Worm (Caenorhabditis elegans) whole organism, late embryonic: Measurements from ENCODE around the gene lgc-41.

Experiments
- F13H6.1 ChIP-seq: sonication (generic microtip); optimal IDR thresholded peaks from 2 replicates; lab custom pipeline; 2016; ENCODE audit warnings: missing genetic modification characterization, missing compliant biosample characterization
- K02D7.2 ChIP-seq: sonication (generic microtip); optimal IDR thresholded peaks from 2 replicates; lab custom pipeline; 2017; ENCODE audit warnings: mild to moderate bottlenecking, missing genetic modification characterization, missing compliant biosample characterization
- ahr-1 ChIP-seq: sonication (generic microtip); optimal IDR thresholded peaks from 2 replicates; lab custom pipeline; 2016; ENCODE audit warnings: missing genetic modification characterization, missing compliant biosample characterization
- ama-1 ChIP-seq: fragments of 150-350 bp; optimal IDR thresholded peaks from 2 replicates; lab custom pipeline; 2014
- eyg-1 ChIP-seq: sonication (generic microtip); optimal IDR thresholded peaks from 2 replicates; lab custom pipeline; 2016; ENCODE audit warnings: missing genotype, missing genetic modification characterization, missing compliant biosample characterization
- fkh-10 ChIP-seq: fragments of 150-350 bp; optimal IDR thresholded peaks from 2 replicates; lab custom pipeline; 2014; ENCODE audit warnings: missing biosample characterization, missing genetic modification reagents, missing genetic modification characterization
- gmeb-2 ChIP-seq: sonication (generic microtip); optimal IDR thresholded peaks from 2 replicates; lab custom pipeline; 2016; ENCODE audit warnings: missing genetic modification characterization, inconsistent platforms, missing compliant biosample characterization
- hlh-13 ChIP-seq: fragments of 200-800 bp; sonication (Bioruptor generic); optimal IDR thresholded peaks from 2 replicates; lab custom pipeline; 2018; ENCODE audit warnings: mild to moderate bottlenecking, missing genetic modification characterization, missing compliant biosample characterization
- pag-3 ChIP-seq: sonication (generic microtip); optimal IDR thresholded peaks from 2 replicates; lab custom pipeline; 2016; ENCODE audit warnings: missing compliant biosample characterization, missing genetic modification characterization, borderline replicate concordance
- pha-2 ChIP-seq: sonication (generic microtip); optimal IDR thresholded peaks from 2 replicates; lab custom pipeline; 2017; ENCODE audit warnings: mild to moderate bottlenecking, missing genetic modification characterization, missing compliant biosample characterization
- pha-4 ChIP-seq: fragments of 150-350 bp; optimal IDR thresholded peaks from 2 replicates; lab custom pipeline; 2018; ENCODE audit warnings: missing biosample characterization, missing genetic modification reagents, missing genetic modification characterization
- sox-2 ChIP-seq: fragments of 200-800 bp; sonication (Bioruptor generic); IDR thresholded peaks from 2 replicates; pipeline ENCODE4 v1.3.6; 2022; ENCODE audit warnings: missing genetic modification reagents, missing genetic modification characterization, missing compliant biosample characterization

ce11 chrX:10433863-10434262 is 20.2 kb upstream of the lgc-41 start:
- TF ChIP-seq pag-3: no peak
- no peak for TF ChIP-seq fkh-10 (GFP tag; lab: Kevin White, UChicago)
- no peak for TF ChIP-seq K02D7.2 (tag; lab: Kevin White, UChicago)
- no peak for TF ChIP-seq ama-1 (lab: Kevin White, UChicago)
- TF ChIP-seq pha-2 (tag; lab: Kevin White, UChicago): no peak
- TF ChIP-seq sox-2 (GFP tag; lab: Robert Waterston, UW): no peak
- TF ChIP-seq ahr-1 (tag; lab: Kevin White, UChicago): no peak
- TF ChIP-seq F13H6.1: no peak
- TF ChIP-seq gmeb-2 (tag; lab: Kevin White, UChicago): no peak
- no peak for TF ChIP-seq eyg-1 (tag; lab: Kevin White, UChicago)
- no peak for TF ChIP-seq pha-4 (tag; lab: Kevin White, UChicago)
- no peak for TF ChIP-seq hlh-13 (GFP tag; lab: Kevin White, UChicago)
